Worm (Caenorhabditis elegans): ENCODE data around the gene atg-7.
A peak's percentile ranks its signal among the peaks of the same experiment; 100 is the strongest.

Gene atg-7

DNA sequence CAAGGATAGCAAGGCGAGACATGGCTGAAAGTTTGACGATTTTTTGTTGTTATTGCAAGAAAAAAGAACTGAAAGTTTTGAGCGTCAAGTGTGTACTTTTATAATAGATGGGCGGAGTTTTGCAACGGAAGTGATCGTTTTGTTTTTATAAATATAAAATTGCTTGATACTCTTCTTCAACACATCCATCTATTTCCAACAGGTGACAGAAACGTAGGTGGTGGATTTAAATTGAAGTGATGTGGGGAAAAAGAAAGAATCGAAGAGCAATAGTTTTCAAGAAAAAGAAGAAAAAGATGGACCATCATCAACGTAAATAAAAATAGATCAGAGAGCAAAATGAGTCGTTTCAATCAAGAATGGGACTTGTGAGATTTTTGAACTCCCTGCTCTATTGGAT lies 13.9 kb downstream of the atg-7 start, which contains the start of gene ttr-17:
Gene ttr-17 (minus strand): TSS at position 24 of the 400 bp plus-strand sequence.
- no peak for TF ChIP-seq drap-1 (GFP tag; optimal IDR thresholded peaks at IDR 0.05)
- peak; percentile 52 for TF ChIP-seq unc-62 (GFP tag; optimal IDR thresholded peaks at IDR 0.05)

DNA sequence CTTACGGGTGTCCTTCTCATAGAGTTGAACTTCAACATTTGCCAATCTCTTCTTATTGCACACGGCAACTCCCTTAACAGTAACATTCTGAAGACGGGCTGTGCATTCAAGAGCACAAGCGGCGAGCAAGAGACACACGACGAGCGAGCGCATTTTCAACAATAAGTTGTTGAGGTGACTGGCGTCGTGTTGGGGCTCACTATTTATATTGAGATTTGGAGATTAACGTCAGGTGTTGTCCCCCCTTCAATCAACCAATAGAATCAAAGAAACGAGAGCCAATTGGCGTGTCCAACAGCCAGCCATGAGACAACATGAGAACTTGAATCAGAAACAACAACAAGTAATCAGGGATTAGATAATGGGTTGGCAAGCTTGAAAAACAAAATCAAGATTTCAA lies 16.9 kb downstream of the atg-7 start, which contains the start of gene ttr-16:
Gene ttr-16 (minus strand): TSS at position 176 of the 400 bp plus-strand sequence.
- peak; percentile 59 for TF ChIP-seq unc-120 (tag; optimal IDR thresholded peaks at IDR 0.05; ENCODE audit: poor library complexity, severe bottlenecking)
- peak; percentile 80 for TF ChIP-seq unc-62 (GFP tag; optimal IDR thresholded peaks at IDR 0.05)
- TF ChIP-seq unc-39 (tag; optimal IDR thresholded peaks at IDR 0.05) = no peak
- TF ChIP-seq hlh-1 (tag; optimal IDR thresholded peaks at IDR 0.05) = peak; percentile 97
- TF ChIP-seq lin-13 (tag; optimal IDR thresholded peaks at IDR 0.05) = no peak

DNA sequence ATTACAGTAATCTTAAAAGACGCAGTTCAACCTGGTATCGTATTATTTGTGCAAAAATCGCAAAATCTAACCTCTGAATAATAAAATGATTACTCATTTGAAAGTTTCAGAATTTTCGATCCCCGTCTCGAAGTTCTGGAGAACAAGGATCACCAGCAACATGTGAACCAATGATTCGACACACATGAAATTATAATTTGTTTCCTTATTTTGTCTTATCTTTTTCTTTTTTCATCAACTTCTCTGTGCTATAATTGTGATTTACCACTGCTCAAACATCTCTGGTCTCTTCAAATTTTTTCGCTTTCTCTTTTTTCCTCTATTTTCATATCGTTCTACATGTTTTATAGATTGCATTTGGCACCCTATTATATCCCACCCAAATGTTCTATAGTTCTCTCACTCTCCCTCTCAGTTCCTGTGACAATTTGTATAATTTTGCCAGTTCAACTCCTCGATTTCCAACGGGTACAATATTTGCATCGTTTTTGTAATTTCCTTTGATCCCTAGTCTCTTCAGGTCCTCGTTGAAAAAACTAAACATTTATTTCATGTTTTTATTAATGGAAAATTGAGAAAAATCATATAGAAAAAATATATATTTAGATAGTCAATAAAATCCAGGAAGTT lies 17.8 kb downstream of the atg-7 start:
- TF ChIP-seq unc-62 (GFP tag; optimal IDR thresholded peaks at IDR 0.05) = no peak
- TF ChIP-seq mep-1 (tag; optimal IDR thresholded peaks at IDR 0.05) = no peak
- TF ChIP-seq flh-1 (GFP tag; optimal IDR thresholded peaks at IDR 0.05) = no peak
- no peak for TF ChIP-seq mab-5 (tag; optimal IDR thresholded peaks at IDR 0.05)
- TF ChIP-seq lin-13 (tag; optimal IDR thresholded peaks at IDR 0.05) = no peak
- no peak for TF ChIP-seq ceh-43 (GFP tag; optimal IDR thresholded peaks at IDR 0.05)
- TF ChIP-seq bed-3 (GFP tag; optimal IDR thresholded peaks at IDR 0.05) = no peak
- no peak for TF ChIP-seq nhr-28 (tag; optimal IDR thresholded peaks at IDR 0.05)
- no peak for TF ChIP-seq unc-39 (tag; optimal IDR thresholded peaks at IDR 0.05)
- no peak for TF ChIP-seq hlh-1 (tag; optimal IDR thresholded peaks at IDR 0.05)
- no peak for TF ChIP-seq elt-1 (tag; optimal IDR thresholded peaks at IDR 0.05; ENCODE audit: borderline replicate concordance, insufficient read depth)
- no peak for TF ChIP-seq drap-1 (GFP tag; optimal IDR thresholded peaks at IDR 0.05)
- TF ChIP-seq nhr-237 (tag; optimal IDR thresholded peaks at IDR 0.05) = no peak
- no peak for TF ChIP-seq unc-120 (tag; optimal IDR thresholded peaks at IDR 0.05; ENCODE audit: poor library complexity, severe bottlenecking)
- TF ChIP-seq snpc-4 (tag; optimal IDR thresholded peaks at IDR 0.05) = no peak
- no peak for TF ChIP-seq sptf-1 (tag; optimal IDR thresholded peaks at IDR 0.05)
- no peak for TF ChIP-seq ztf-11 (tag; optimal IDR thresholded peaks at IDR 0.05)
- TF ChIP-seq ces-1 (GFP tag; optimal IDR thresholded peaks at IDR 0.05) = no peak

DNA sequence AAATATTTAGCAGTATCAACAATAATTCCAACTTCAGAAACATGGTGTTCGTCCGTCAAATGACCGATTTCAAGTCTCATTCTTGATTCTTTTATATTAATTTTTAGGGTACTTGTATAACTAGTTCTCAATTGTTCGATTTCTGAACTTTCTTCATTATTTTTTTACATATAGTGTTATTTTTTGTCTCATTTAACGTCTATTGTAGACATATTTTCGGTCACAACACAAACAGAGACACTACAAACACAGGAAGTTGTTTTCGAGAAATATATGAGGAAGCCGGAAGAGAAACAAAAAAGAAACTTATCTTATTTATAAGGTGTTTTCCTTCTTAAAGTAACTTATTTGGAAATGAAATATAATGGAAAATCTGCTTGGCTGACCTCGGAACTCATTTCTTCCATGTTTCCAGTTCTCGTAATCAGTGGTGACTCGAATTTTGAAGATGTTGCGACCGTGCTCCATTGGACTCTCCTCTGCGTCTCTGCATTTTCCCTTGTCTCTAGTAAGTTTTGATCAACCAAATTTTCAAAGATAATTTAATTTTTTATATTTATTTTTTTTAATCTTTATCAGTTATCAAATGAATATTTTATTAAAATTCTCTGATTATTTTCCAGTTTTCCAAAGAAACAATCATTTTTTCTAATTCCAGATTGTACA lies 27.1 kb downstream of the atg-7 start, which contains the start of the genes F36H1.12 and lin-3:
Gene F36H1.12 (minus strand): TSS at position 51 of the 666 bp plus-strand sequence.
Gene lin-3 (plus strand): TSS at position 657 of the 666 bp plus-strand sequence.
- TF ChIP-seq M03D4.4 (tag; optimal IDR thresholded peaks at IDR 0.05) = no peak
- no peak for TF ChIP-seq flh-1 (GFP tag; optimal IDR thresholded peaks at IDR 0.05)
- no peak for TF ChIP-seq ceh-39 (tag; optimal IDR thresholded peaks at IDR 0.05)
- no peak for TF ChIP-seq nhr-2 (tag; optimal IDR thresholded peaks at IDR 0.05)
- TF ChIP-seq mab-5 (tag; optimal IDR thresholded peaks at IDR 0.05) = no peak
- TF ChIP-seq ces-1 (GFP tag; optimal IDR thresholded peaks at IDR 0.05) = no peak
- no peak for TF ChIP-seq elt-1 (tag; optimal IDR thresholded peaks at IDR 0.05; ENCODE audit: borderline replicate concordance, insufficient read depth)
- TF ChIP-seq bed-3 (GFP tag; optimal IDR thresholded peaks at IDR 0.05) = no peak
- no peak for TF ChIP-seq ceh-43 (GFP tag; optimal IDR thresholded peaks at IDR 0.05)
- TF ChIP-seq lsy-2 (tag; optimal IDR thresholded peaks at IDR 0.05) = no peak
- no peak for TF ChIP-seq blmp-1 (tag; optimal IDR thresholded peaks at IDR 0.05)
- no peak for TF ChIP-seq mep-1 (tag; optimal IDR thresholded peaks at IDR 0.05)

DNA sequence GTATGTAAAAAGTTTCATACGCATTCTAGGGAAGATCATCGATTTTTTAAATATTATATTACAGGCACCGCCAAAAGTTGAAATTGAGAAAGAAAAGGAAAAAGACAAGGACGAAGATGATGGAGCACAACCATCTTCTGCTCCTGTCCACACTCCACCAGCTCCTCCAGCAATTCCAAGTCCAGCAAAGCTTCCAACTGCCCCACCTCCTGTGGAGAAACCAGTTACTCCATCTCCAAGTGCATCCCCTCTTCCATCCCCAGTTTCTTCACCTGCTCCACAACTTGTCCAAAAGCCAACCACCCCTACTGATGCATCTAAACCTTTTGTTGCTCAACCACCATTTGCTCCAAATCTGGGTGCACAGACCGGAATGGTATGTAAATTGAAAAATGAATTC lies 28.9 kb downstream of the atg-7 start:
- TF ChIP-seq sem-2 (GFP tag; optimal IDR thresholded peaks at IDR 0.05) = no peak
- no peak for TF ChIP-seq mls-2 (tag; optimal IDR thresholded peaks at IDR 0.05)
- no peak for TF ChIP-seq unc-62 (GFP tag; optimal IDR thresholded peaks at IDR 0.05)
- no peak for TF ChIP-seq nhr-76 (tag; optimal IDR thresholded peaks at IDR 0.05)
- no peak for TF ChIP-seq drap-1 (GFP tag; optimal IDR thresholded peaks at IDR 0.05)
- TF ChIP-seq unc-120 (tag; optimal IDR thresholded peaks at IDR 0.05; ENCODE audit: poor library complexity, severe bottlenecking) = no peak
- TF ChIP-seq M03D4.4 (tag; optimal IDR thresholded peaks at IDR 0.05) = no peak
- no peak for TF ChIP-seq ceh-43 (GFP tag; optimal IDR thresholded peaks at IDR 0.05)
- no peak for TF ChIP-seq mep-1 (tag; optimal IDR thresholded peaks at IDR 0.05)
- no peak for TF ChIP-seq elt-3 (tag; optimal IDR thresholded peaks at IDR 0.05)
- TF ChIP-seq snpc-4 (tag; optimal IDR thresholded peaks at IDR 0.05) = no peak
- TF ChIP-seq zip-8 (tag; optimal IDR thresholded peaks at IDR 0.05) = no peak
- no peak for TF ChIP-seq sptf-1 (tag; optimal IDR thresholded peaks at IDR 0.05)
- no peak for TF ChIP-seq ces-1 (GFP tag; optimal IDR thresholded peaks at IDR 0.05)
- TF ChIP-seq pha-4 (tag; optimal IDR thresholded peaks at IDR 0.05) = no peak
- no peak for TF ChIP-seq elt-1 (tag; optimal IDR thresholded peaks at IDR 0.05; ENCODE audit: borderline replicate concordance, insufficient read depth)
- TF ChIP-seq ham-2 (GFP tag; optimal IDR thresholded peaks at IDR 0.05) = no peak
- TF ChIP-seq lin-13 (tag; optimal IDR thresholded peaks at IDR 0.05) = no peak
- no peak for TF ChIP-seq hlh-1 (tag; optimal IDR thresholded peaks at IDR 0.05)
- TF ChIP-seq flh-1 (GFP tag; optimal IDR thresholded peaks at IDR 0.05) = no peak

Measured in whole organism, mixed stage, embryonic.